Worm (Caenorhabditis elegans): ENCODE measurements around the gene clec-48.

Gene clec-48

ce11 chrV:18141161-18141560, 16.7 kb upstream of the clec-48 start, which contains the start of gene Y37H2A.11:
Y37H2A.11 (plus strand) TSS chrV:18141461.
- TF ChIP-seq nhr-76 (tag; optimal IDR thresholded peaks at IDR 0.05) (no peak), nhr-11 (tag; optimal IDR thresholded peaks at IDR 0.05) (no peak), elt-1 (tag; optimal IDR thresholded peaks at IDR 0.05) (no peak), ceh-9 (tag; optimal IDR thresholded peaks at IDR 0.05) (no peak), elt-2 (tag; optimal IDR thresholded peaks at IDR 0.05) (no peak), nhr-23 (tag; optimal IDR thresholded peaks at IDR 0.05) (no peak), lin-39 (tag; optimal IDR thresholded peaks at IDR 0.05) (no peak), unc-39 (tag; optimal IDR thresholded peaks at IDR 0.05) (no peak), hmg-11 (tag; optimal IDR thresholded peaks at IDR 0.05) (no peak), nhr-28 (tag; optimal IDR thresholded peaks at IDR 0.05) (no peak), jun-1 (tag; optimal IDR thresholded peaks at IDR 0.05) (no peak), ceh-28 (tag; optimal IDR thresholded peaks at IDR 0.05) (no peak), pha-4 (tag; optimal IDR thresholded peaks at IDR 0.05) (no peak), fos-1 (tag; optimal IDR thresholded peaks at IDR 0.05) (no peak), skn-1 (tag; optimal IDR thresholded peaks at IDR 0.05) (no peak), fkh-10 (GFP tag; optimal IDR thresholded peaks at IDR 0.05) (no peak), egl-5 (tag; optimal IDR thresholded peaks at IDR 0.05) (no peak), snpc-4 (tag; optimal IDR thresholded peaks at IDR 0.05) (no peak), nhr-67 (tag; optimal IDR thresholded peaks at IDR 0.05) (no peak), daf-12 (tag; optimal IDR thresholded peaks at IDR 0.05) (no peak)

- TF ChIP-seq ceh-16 (tag; optimal IDR thresholded peaks at IDR 0.05), result no peak
- TF ChIP-seq nhr-77 (tag; optimal IDR thresholded peaks at IDR 0.05), result no peak
- TF ChIP-seq ceh-9 (tag; optimal IDR thresholded peaks at IDR 0.05), result no peak
- TF ChIP-seq unc-62 (GFP tag; optimal IDR thresholded peaks at IDR 0.05), result no peak
- TF ChIP-seq nhr-11 (tag; optimal IDR thresholded peaks at IDR 0.05), result no peak
- TF ChIP-seq nhr-76 (tag; optimal IDR thresholded peaks at IDR 0.05), result no peak
- TF ChIP-seq mdl-1 (tag; optimal IDR thresholded peaks at IDR 0.05), result no peak
- no peak for TF ChIP-seq nhr-12 (tag; optimal IDR thresholded peaks at IDR 0.05)
- no peak for TF ChIP-seq ceh-82 (tag; optimal IDR thresholded peaks at IDR 0.05)
- TF ChIP-seq skn-1 (tag; optimal IDR thresholded peaks at IDR 0.05), result no peak
- TF ChIP-seq egl-5 (tag; optimal IDR thresholded peaks at IDR 0.05), result no peak
- TF ChIP-seq zag-1 (tag; optimal IDR thresholded peaks at IDR 0.05), result no peak
- TF ChIP-seq fkh-2 (tag; optimal IDR thresholded peaks at IDR 0.05), result no peak
- TF ChIP-seq daf-12 (tag; optimal IDR thresholded peaks at IDR 0.05), result no peak
- no peak for TF ChIP-seq sea-2 (GFP tag; optimal IDR thresholded peaks at IDR 0.05)
- TF ChIP-seq elt-3 (tag; optimal IDR thresholded peaks at IDR 0.05), result no peak
These were observed 15.3 kb upstream of the clec-48 start, which contains the start of gene Y37H2A.13 for ce11 chrV:18142549-18142948. Y37H2A.13 (plus strand) TSS chrV:18142849.

ce11 chrV:18143445-18143844, 14.4 kb upstream of the clec-48 start, which contains the start of gene Y37H2A.14:
Y37H2A.14 (plus strand) TSS chrV:18143745.
- TF ChIP-seq nhr-237 (tag; optimal IDR thresholded peaks at IDR 0.05) (no peak), fos-1 (tag; optimal IDR thresholded peaks at IDR 0.05) (no peak), nfya-1 (tag; optimal IDR thresholded peaks at IDR 0.05; ENCODE audit: insufficient read depth) (no peak), ceh-82 (tag; optimal IDR thresholded peaks at IDR 0.05) (no peak), ZK546.5 (tag; optimal IDR thresholded peaks at IDR 0.05) (no peak), eor-1 (tag; optimal IDR thresholded peaks at IDR 0.05) (no peak), pqm-1 (tag; optimal IDR thresholded peaks at IDR 0.05) (no peak), daf-12 (tag; optimal IDR thresholded peaks at IDR 0.05) (no peak), nhr-25 (tag; optimal IDR thresholded peaks at IDR 0.05) (no peak), fkh-10 (GFP tag; optimal IDR thresholded peaks at IDR 0.05) (no peak), mdl-1 (tag; optimal IDR thresholded peaks at IDR 0.05) (no peak), aly-2 (tag; optimal IDR thresholded peaks at IDR 0.05) (no peak)

ce11 chrV:18144442-18144841, 13.4 kb upstream of the clec-48 start:
- no peak for TF ChIP-seq fkh-2 (tag; optimal IDR thresholded peaks at IDR 0.05)
- TF ChIP-seq jun-1 (tag; optimal IDR thresholded peaks at IDR 0.05), result no peak
- no peak for TF ChIP-seq fkh-10 (GFP tag; optimal IDR thresholded peaks at IDR 0.05)
- no peak for TF ChIP-seq skn-1 (tag; optimal IDR thresholded peaks at IDR 0.05)
- no peak for TF ChIP-seq nfya-1 (tag; optimal IDR thresholded peaks at IDR 0.05; ENCODE audit: insufficient read depth)
- TF ChIP-seq elt-1 (tag; optimal IDR thresholded peaks at IDR 0.05), result no peak
- no peak for TF ChIP-seq nhr-12 (tag; optimal IDR thresholded peaks at IDR 0.05)
- TF ChIP-seq mml-1 (tag; optimal IDR thresholded peaks at IDR 0.05), result no peak
- no peak for TF ChIP-seq ceh-9 (tag; optimal IDR thresholded peaks at IDR 0.05)
- no peak for TF ChIP-seq lin-15B (tag; optimal IDR thresholded peaks at IDR 0.05)
- TF ChIP-seq nhr-237 (tag; optimal IDR thresholded peaks at IDR 0.05), result no peak
- no peak for TF ChIP-seq sea-2 (GFP tag; optimal IDR thresholded peaks at IDR 0.05)
- TF ChIP-seq ama-1 (optimal IDR thresholded peaks at IDR 0.05), result no peak
- no peak for TF ChIP-seq ztf-4 (tag; optimal IDR thresholded peaks at IDR 0.05)
- TF ChIP-seq lsy-12 (tag; optimal IDR thresholded peaks at IDR 0.05), result no peak
- no peak for TF ChIP-seq pqm-1 (tag; optimal IDR thresholded peaks at IDR 0.05)
- no peak for TF ChIP-seq unc-39 (tag; optimal IDR thresholded peaks at IDR 0.05)
- no peak for TF ChIP-seq ztf-11 (tag; optimal IDR thresholded peaks at IDR 0.05)
- no peak for TF ChIP-seq daf-12 (tag; optimal IDR thresholded peaks at IDR 0.05)
